Worm (Caenorhabditis elegans) whole organism, L3 larva: Measurements from ENCODE around the gene cyp-34A2.
"Not testable (repeated sequence)": the region's sequence is repeated elsewhere in the genome, so short reads cannot be mapped to it uniquely, and the experiment has no call there.

ENCODE experiments used
- ZK546.5 ChIP-seq: sonication (generic microtip); optimal IDR thresholded peaks from 2 replicates; lab custom pipeline; 2017; ENCODE audit warnings: missing biosample characterization, missing genetic modification characterization
- aly-2 ChIP-seq: fragments of 150-350 bp; optimal IDR thresholded peaks from 2 replicates; lab custom pipeline; 2014; ENCODE audit warnings: missing biosample characterization, missing genetic modification characterization
- ama-1 ChIP-seq: fragments of 150-350 bp; optimal IDR thresholded peaks from 2 replicates; lab custom pipeline; 2018
- ceh-16 ChIP-seq: sonication (generic microtip); optimal IDR thresholded peaks from 2 replicates; lab custom pipeline; 2017; ENCODE audit warnings: missing biosample characterization, missing genetic modification characterization
- ceh-28 ChIP-seq: fragments of 150-350 bp; optimal IDR thresholded peaks from 2 replicates; lab custom pipeline; 2014; ENCODE audit warnings: missing biosample characterization, missing genetic modification reagents, missing genetic modification characterization
- ceh-82 ChIP-seq: fragments of 150-350 bp; optimal IDR thresholded peaks from 2 replicates; lab custom pipeline; 2014; ENCODE audit warnings: missing biosample characterization, missing genetic modification characterization
- ceh-9 ChIP-seq: sonication (generic microtip); optimal IDR thresholded peaks from 2 replicates; lab custom pipeline; 2018; ENCODE audit warnings: missing biosample characterization, missing genetic modification characterization
- daf-12 ChIP-seq: fragments of 150-350 bp; optimal IDR thresholded peaks from 2 replicates; lab custom pipeline; 2014; ENCODE audit warnings: missing biosample characterization, missing genetic modification reagents, missing genetic modification characterization
- eor-1 ChIP-seq, 2 experiments: fragments of 150-350 bp; optimal IDR thresholded peaks; 2 replicates each; lab custom pipeline; 2014 to 2018; ENCODE audit warnings: missing biosample characterization in 2 of 2, missing genetic modification characterization in 2 of 2
- fkh-10 ChIP-seq: sonication (generic microtip); optimal IDR thresholded peaks from 2 replicates; lab custom pipeline; 2017; ENCODE audit warnings: missing biosample characterization, missing genetic modification reagents, missing genetic modification characterization
- fkh-2 ChIP-seq: fragments of 150-350 bp; optimal IDR thresholded peaks from 2 replicates; lab custom pipeline; 2014; ENCODE audit warnings: missing biosample characterization, missing genetic modification reagents, missing genetic modification characterization
- fos-1 ChIP-seq: fragments of 150-350 bp; optimal IDR thresholded peaks from 2 replicates; lab custom pipeline; 2014; ENCODE audit warnings: missing biosample characterization, missing genetic modification characterization
- hmg-11 ChIP-seq: sonication (generic microtip); optimal IDR thresholded peaks from 2 replicates; lab custom pipeline; 2016; ENCODE audit warnings: missing genetic modification characterization, missing compliant biosample characterization
- lin-15B ChIP-seq: fragments of 150-350 bp; optimal IDR thresholded peaks from 2 replicates; lab custom pipeline; 2014; ENCODE audit warnings: missing biosample characterization, missing genetic modification characterization
- lin-39 ChIP-seq: fragments of 150-350 bp; optimal IDR thresholded peaks from 2 replicates; lab custom pipeline; 2018; ENCODE audit warnings: missing biosample characterization, missing genetic modification reagents, missing genetic modification characterization
- mdl-1 ChIP-seq: fragments of 150-350 bp; optimal IDR thresholded peaks from 2 replicates; lab custom pipeline; 2014; ENCODE audit warnings: missing biosample characterization, missing genetic modification characterization
- mml-1 ChIP-seq: fragments of 150-350 bp; sonication (generic microtip); optimal IDR thresholded peaks from 3 replicates; lab custom pipeline; 2014; ENCODE audit warnings: missing biosample characterization, missing genetic modification characterization
- nfya-1 ChIP-seq: sonication (generic microtip); optimal IDR thresholded peaks from 2 replicates; lab custom pipeline; 2017; ENCODE audit warnings: missing genetic modification characterization, mild to moderate bottlenecking, missing compliant biosample characterization, antibody characterized with exemption, moderate library complexity; ENCODE audit not compliant: insufficient read depth
- nhr-11 ChIP-seq: fragments of 150-350 bp; optimal IDR thresholded peaks from 2 replicates; lab custom pipeline; 2014; ENCODE audit warnings: missing biosample characterization, missing genetic modification characterization
- nhr-12 ChIP-seq: fragments of 150-350 bp; optimal IDR thresholded peaks from 2 replicates; lab custom pipeline; 2014; ENCODE audit warnings: missing biosample characterization, missing genetic modification characterization
- nhr-23 ChIP-seq: fragments of 150-350 bp; optimal IDR thresholded peaks from 2 replicates; lab custom pipeline; 2014; ENCODE audit warnings: missing biosample characterization, missing genetic modification reagents, missing genetic modification characterization
- nhr-237 ChIP-seq: fragments of 150-350 bp; optimal IDR thresholded peaks from 2 replicates; lab custom pipeline; 2014; ENCODE audit warnings: missing biosample characterization, missing genetic modification characterization
- nhr-25 ChIP-seq: sonication (generic microtip); optimal IDR thresholded peaks from 2 replicates; lab custom pipeline; 2017; ENCODE audit warnings: missing biosample characterization, missing genetic modification characterization
- nhr-28 ChIP-seq: fragments of 150-350 bp; optimal IDR thresholded peaks from 2 replicates; lab custom pipeline; 2014; ENCODE audit warnings: missing biosample characterization, missing genetic modification characterization
- nhr-67 ChIP-seq: fragments of 150-350 bp; optimal IDR thresholded peaks from 2 replicates; lab custom pipeline; 2014; ENCODE audit warnings: missing biosample characterization, missing genetic modification characterization
- nhr-76 ChIP-seq: fragments of 150-350 bp; sonication (generic microtip); optimal IDR thresholded peaks from 5 replicates; lab custom pipeline; 2014; ENCODE audit warnings: missing biosample characterization, missing genetic modification characterization
- nhr-77 ChIP-seq: fragments of 150-350 bp; optimal IDR thresholded peaks from 2 replicates; lab custom pipeline; 2014; ENCODE audit warnings: missing biosample characterization, missing genetic modification characterization
- pha-4 ChIP-seq: fragments of 150-350 bp; optimal IDR thresholded peaks from 2 replicates; lab custom pipeline; 2014; ENCODE audit warnings: missing biosample characterization, missing genetic modification reagents, missing genetic modification characterization
- pqm-1 ChIP-seq: fragments of 150-350 bp; optimal IDR thresholded peaks from 2 replicates; lab custom pipeline; 2017; ENCODE audit warnings: missing biosample characterization, missing genetic modification characterization, inconsistent platforms
- sea-2 ChIP-seq: fragments of 150-350 bp; sonication (generic microtip); optimal IDR thresholded peaks from 4 replicates; lab custom pipeline; 2014; ENCODE audit warnings: missing biosample characterization, missing genetic modification reagents, missing genetic modification characterization
- skn-1 ChIP-seq: fragments of 150-350 bp; optimal IDR thresholded peaks from 2 replicates; lab custom pipeline; 2014; ENCODE audit warnings: missing biosample characterization, missing genetic modification characterization
- tbx-2 ChIP-seq: sonication (generic microtip); optimal IDR thresholded peaks from 2 replicates; lab custom pipeline; 2016; ENCODE audit warnings: mild to moderate bottlenecking, missing genetic modification characterization, missing compliant biosample characterization
- ztf-11 ChIP-seq: fragments of 150-350 bp; optimal IDR thresholded peaks from 2 replicates; lab custom pipeline; 2014; ENCODE audit warnings: missing biosample characterization, missing genetic modification characterization
- ztf-4 ChIP-seq: fragments of 150-350 bp; optimal IDR thresholded peaks from 2 replicates; lab custom pipeline; 2014; ENCODE audit warnings: missing biosample characterization, missing genetic modification characterization

cyp-34A2 gene

ce11 chrV:15268302-15268701 is 22.6 kb downstream of the cyp-34A2 start, which contains the start of gene srw-22:
srw-22 (plus strand) TSS chrV:15268602.
- TF ChIP-seq ceh-28: no peak
- no peak for TF ChIP-seq nhr-11 (tag; lab: Kevin White, UChicago)
- no peak for TF ChIP-seq lin-15B (tag; lab: Kevin White, UChicago)
- no peak for TF ChIP-seq ztf-11
- no peak for TF ChIP-seq fkh-2
- no peak for TF ChIP-seq nhr-237 (tag; lab: Kevin White, UChicago)
- no peak for TF ChIP-seq skn-1 (tag; lab: Kevin White, UChicago)
- no peak for TF ChIP-seq ceh-16
- TF ChIP-seq ZK546.5 (tag; lab: Kevin White, UChicago): no peak
- no peak for TF ChIP-seq nhr-25 (tag; lab: Kevin White, UChicago)
- no peak for TF ChIP-seq fos-1 (tag; lab: Kevin White, UChicago)
- no peak for TF ChIP-seq sea-2 (GFP tag; lab: Kevin White, UChicago)
- TF ChIP-seq nfya-1: no peak
- no peak for TF ChIP-seq aly-2
- TF ChIP-seq nhr-77 (tag; lab: Kevin White, UChicago): no peak
- no peak for TF ChIP-seq fkh-10

- TF ChIP-seq fkh-2 (no peak), skn-1 (tag; lab: Kevin White, UChicago) (no peak), pha-4 (no peak), sea-2 (GFP tag; lab: Kevin White, UChicago) (no peak), hmg-11 (no peak), pqm-1 (no peak), ztf-11 (no peak), nhr-23 (tag; lab: Kevin White, UChicago) (no peak), aly-2 (no peak), ztf-4 (tag; lab: Kevin White, UChicago) (no peak), ceh-9 (tag; lab: Kevin White, UChicago) (no peak), ceh-82 (tag; lab: Kevin White, UChicago) (no peak), mml-1 (tag; lab: Kevin White, UChicago) (no peak), nhr-237 (tag; lab: Kevin White, UChicago) (no peak), fos-1 (tag; lab: Kevin White, UChicago) (no peak), nhr-76 (no peak), mdl-1 (tag; lab: Kevin White, UChicago) (no peak)
Observed at ce11 chrV:15267405-15267804, 23.5 kb downstream of the cyp-34A2 start, which contains the start of gene T10H4.13. T10H4.13 (minus strand) TSS chrV:15267505.

- TF ChIP-seq ceh-28: no peak
- TF ChIP-seq ztf-11: no peak
- no peak for TF ChIP-seq nhr-28 (tag; lab: Kevin White, UChicago)
- TF ChIP-seq nhr-23 (tag; lab: Kevin White, UChicago): no peak
- no peak for TF ChIP-seq ceh-9 (tag; lab: Kevin White, UChicago)
- TF ChIP-seq nhr-77 (tag; lab: Kevin White, UChicago): no peak
Observed at ce11 chrV:15265814-15266213, 25.1 kb downstream of the cyp-34A2 start, which contains the start of gene M01B2.13. M01B2.13 (minus strand) TSS chrV:15265914.

- no peak for TF ChIP-seq daf-12 (tag; lab: Kevin White, UChicago)
Observed at ce11 chrV:15264131-15264530, 26.8 kb downstream of the cyp-34A2 start, which contains the start of gene M01B2.12. M01B2.12 (minus strand) TSS chrV:15264231.

- TF ChIP-seq ceh-82 (tag; lab: Kevin White, UChicago); ama-1 (lab: Kevin White, UChicago); mdl-1 (tag; lab: Kevin White, UChicago): not testable (repeated sequence)
Observed at ce11 chrV:15262336-15262735, 28.6 kb downstream of the cyp-34A2 start, which contains the start of gene M01B2.10. M01B2.10 (minus strand) TSS chrV:15262436.

ce11 chrV:15259904-15260303 is 31.0 kb downstream of the cyp-34A2 start, which contains the start of gene M01B2.8:
M01B2.8 (plus strand) TSS chrV:15260204.
- no peak for TF ChIP-seq eor-1 (tag; optimal IDR thresholded peaks at IDR 0.05; lab: Kevin White, UChicago)
- TF ChIP-seq daf-12 (tag; lab: Kevin White, UChicago): no peak
- TF ChIP-seq fos-1 (tag; lab: Kevin White, UChicago): no peak
- no peak for TF ChIP-seq tbx-2 (tag; lab: Kevin White, UChicago)
- TF ChIP-seq lin-39: no peak
- no peak for TF ChIP-seq aly-2
- no peak for TF ChIP-seq ama-1 (lab: Kevin White, UChicago)
- TF ChIP-seq nhr-237 (tag; lab: Kevin White, UChicago): no peak
- no peak for TF ChIP-seq ceh-82 (tag; lab: Kevin White, UChicago)
- TF ChIP-seq lin-15B (tag; lab: Kevin White, UChicago): no peak
- TF ChIP-seq nhr-12 (tag; lab: Kevin White, UChicago): no peak
- no peak for TF ChIP-seq sea-2 (GFP tag; lab: Kevin White, UChicago)
- no peak for TF ChIP-seq ztf-11
- no peak for TF ChIP-seq nhr-67 (tag; lab: Kevin White, UChicago)
